Fruit fly (Drosophila melanogaster) whole organism, adult: ENCODE results near the gene CG6059.

Experiments
- CG5204 ChIP-seq: fragments of 200-800 bp; sonication (Bioruptor generic); optimal IDR thresholded peaks from 2 replicates; lab custom pipeline; 2016; ENCODE audit warnings: missing biosample characterization, missing genetic modification characterization
- Crg-1 ChIP-seq: fragments of 200-800 bp; sonication (Bioruptor generic); optimal IDR thresholded peaks from 2 replicates; lab custom pipeline; 2016; ENCODE audit warnings: missing biosample characterization, missing genetic modification characterization

dm6 chr3R:27130551-27131161 lies 6.2 kb upstream of the CG6059 start:
- TF ChIP-seq Crg-1 (no peak), CG5204 (GFP tag; lab: Kevin White, UChicago) (no peak)
